Fruit fly (Drosophila melanogaster): Measurements from ENCODE around the gene CG5707.

Gene CG5707

DNA sequence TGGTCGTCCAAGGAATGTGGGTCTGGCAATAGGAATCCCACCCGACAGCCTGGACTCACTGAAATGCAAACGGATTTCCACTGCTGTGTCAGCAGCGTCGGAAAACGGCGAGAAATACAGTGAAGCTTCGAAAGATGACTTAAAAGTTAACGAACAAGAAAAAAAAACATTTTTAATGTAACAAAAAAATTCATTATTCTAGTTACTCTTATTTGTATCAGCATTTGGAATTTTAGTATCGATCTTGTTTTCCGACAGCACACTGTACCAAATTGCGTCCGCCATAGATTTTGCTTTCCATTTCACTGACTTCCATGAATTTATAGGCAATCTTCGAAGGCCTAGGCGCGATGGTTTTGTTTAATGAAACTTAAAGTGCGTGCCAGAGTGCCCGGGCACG, 27.2 kb downstream of the CG5707 start (continued):
- TF ChIP-seq Six4 (GFP tag; optimal IDR thresholded peaks at IDR 0.05) (no peak), Drgx (GFP tag; IDR thresholded peaks at IDR 0.05) (0 out of 2 replicates have a peak, but pooled peaks have one; percentile 45), Hey (tag; optimal IDR thresholded peaks at IDR 0.05) (no peak), sens (GFP tag) (peak; percentile 43), CG14014 (GFP tag; IDR thresholded peaks at IDR 0.05) (peak; percentile 51; the same call in 1 of the 2 replicates), CG1603 (tag; optimal IDR thresholded peaks at IDR 0.05) (no peak), Sox102F (GFP tag; optimal IDR thresholded peaks at IDR 0.05) (peak; percentile 57), ssp (GFP tag; IDR thresholded peaks at IDR 0.05) (peak; percentile 25; the same call in 1 of the 2 replicates), Rfx (GFP tag; IDR thresholded peaks at IDR 0.05) (peak; percentile 56; the same call in 1 of the 2 replicates), sob (GFP tag; IDR thresholded peaks at IDR 0.05) (peak; percentile 48; the same call in 1 of the 2 replicates), Hsf (GFP tag; optimal IDR thresholded peaks at IDR 0.05) (peak; percentile 4), Xbp1 (GFP tag; optimal IDR thresholded peaks at IDR 0.05) (peak; percentile 22), CG4617 (GFP tag; optimal IDR thresholded peaks at IDR 0.05; ENCODE audit: borderline replicate concordance) (no peak), CG11247 (GFP tag; IDR thresholded peaks at IDR 0.05) (0 out of 2 replicates have a peak, but pooled peaks have one; percentile 14), CG17359 (tag; optimal IDR thresholded peaks at IDR 0.05) (peak; percentile 25), Neu2 (GFP tag; optimal IDR thresholded peaks at IDR 0.05; ENCODE audit: borderline replicate concordance) (no peak), croc (GFP tag; conservative IDR thresholded peaks at IDR 0.05) (0 out of 3 replicates have a peak, but pooled peaks have one; percentile 14), Xrp1 (GFP tag; IDR thresholded peaks at IDR 0.05) (peak; percentile 15; the same call in 1 of the 2 replicates), Mrtf (GFP tag; IDR thresholded peaks at IDR 0.05) (peak; percentile 53; the same call in 1 of the 3 replicates), CG10366 (GFP tag; IDR thresholded peaks at IDR 0.05) (peak; percentile 44; the same call in 1 of the 2 replicates), ac (GFP tag; optimal IDR thresholded peaks at IDR 0.05) (no peak), disco-r (GFP tag; optimal IDR thresholded peaks at IDR 0.05) (no peak), Meics (GFP tag; optimal IDR thresholded peaks at IDR 0.05) (peak; percentile 19), bigmax (GFP tag; optimal IDR thresholded peaks at IDR 0.05) (no peak), ara (GFP tag; IDR thresholded peaks at IDR 0.05) (peak; percentile 47; the same call in 1 of the 2 replicates), corto (GFP tag; optimal IDR thresholded peaks at IDR 0.05) (no peak), E2f1 (GFP tag; IDR thresholded peaks at IDR 0.05) (peak; percentile 55; the same call in 1 of the 2 replicates), trh (GFP tag; optimal IDR thresholded peaks at IDR 0.05) (no peak), CG7839 (tag; optimal IDR thresholded peaks at IDR 0.05) (peak; percentile 44), ci (GFP tag; IDR thresholded peaks at IDR 0.05) (peak; percentile 69; the same call in 1 of the 3 replicates), jumu (GFP tag; optimal IDR thresholded peaks at IDR 0.05) (no peak), nmo (GFP tag; optimal IDR thresholded peaks at IDR 0.05) (peak; percentile 15), vvl (GFP tag; IDR thresholded peaks at IDR 0.05) (peak; percentile 74), CG3163 (GFP tag; optimal IDR thresholded peaks at IDR 0.05) (no peak), sisA (GFP tag; IDR thresholded peaks at IDR 0.05) (0 out of 2 replicates have a peak, but pooled peaks have one; percentile 21), CG31441 (GFP tag; IDR thresholded peaks at IDR 0.05) (0 out of 2 replicates have a peak, but pooled peaks have one; percentile 19), CG7357 (GFP tag; IDR thresholded peaks at IDR 0.05) (peak; percentile 41; the same call in 1 of the 3 replicates), Hr51 (GFP tag; optimal IDR thresholded peaks at IDR 0.05) (peak in 1 of 2 experiments; percentile 15), CG14441 (GFP tag; IDR thresholded peaks at IDR 0.05) (peak; percentile 34; the same call in 1 of the 2 replicates), CG1024 (GFP tag; IDR thresholded peaks at IDR 0.05) (0 out of 2 replicates have a peak, but pooled peaks have one; percentile 32), seq (GFP tag; IDR thresholded peaks at IDR 0.05) (0 out of 2 replicates have a peak, but pooled peaks have one; percentile 25), Fer1 (GFP tag; optimal IDR thresholded peaks at IDR 0.05) (peak; percentile 4), H2.0 (GFP tag; IDR thresholded peaks at IDR 0.05) (0 out of 2 replicates have a peak, but pooled peaks have one; percentile 31), CG13287 (GFP tag; IDR thresholded peaks at IDR 0.05; ENCODE audit: partially characterized antibody) (no peak), ase (GFP tag; IDR thresholded peaks at IDR 0.05) (peak; percentile 51; the same call in 1 of the 3 replicates), CG11456 (GFP tag; IDR thresholded peaks at IDR 0.05) (0 out of 3 replicates have a peak, but pooled peaks have one; percentile 41), tgo (GFP tag; IDR thresholded peaks at IDR 0.05) (peak; percentile 53; the same call in 2 of the 3 replicates), sim (GFP tag; IDR thresholded peaks at IDR 0.05) (no peak), CG2120 (GFP tag; optimal IDR thresholded peaks at IDR 0.05) (peak; percentile 35), amos (GFP tag; IDR thresholded peaks at IDR 0.05; ENCODE audit: partially characterized antibody) (no peak)
